Fruit fly (Drosophila melanogaster): ENCODE results near the gene CG2493.

- TF ChIP-seq Hr96 (GFP tag; optimal IDR thresholded peaks at IDR 0.05) (no peak), Crg-1 (GFP tag; optimal IDR thresholded peaks at IDR 0.05) (no peak), tj (GFP tag; optimal IDR thresholded peaks at IDR 0.05) (no peak), CG7045 (GFP tag; optimal IDR thresholded peaks at IDR 0.05) (no peak), CG12768 (GFP tag; optimal IDR thresholded peaks at IDR 0.05) (no peak), CG7101 (tag; optimal IDR thresholded peaks at IDR 0.05) (no peak), bab1 (GFP tag; optimal IDR thresholded peaks at IDR 0.05) (no peak), kay (GFP tag; ENCODE audit: borderline replicate concordance) (no peak), Mnt (GFP tag; optimal IDR thresholded peaks at IDR 0.05) (no peak), CG11617 (GFP tag; optimal IDR thresholded peaks at IDR 0.05) (no peak), cnc (optimal IDR thresholded peaks at IDR 0.05) (no peak)
Measured at dm6 chr2L:20488128-20488527, 24.9 kb upstream of the CG2493 start.
